Fruit fly (Drosophila melanogaster) whole organism, pupa: ENCODE data around the gene nac.

Experiments
- CG10348 ChIP-seq: fragments of 200-800 bp; sonication (Bioruptor generic); IDR thresholded peaks from 2 replicates; pipeline ENCODE4 v1.3.6; 2022; ENCODE audit warnings: missing biosample characterization, missing genetic modification characterization
- CG12605 ChIP-seq: fragments of 200-800 bp; sonication (Bioruptor generic); IDR thresholded peaks from 2 replicates; pipeline ENCODE4 v1.3.6; 2022; ENCODE audit warnings: missing biosample characterization, missing genetic modification characterization
- CG13204 ChIP-seq: fragments of 200-800 bp; sonication (Bioruptor generic); optimal IDR thresholded peaks from 2 replicates; lab custom pipeline; 2018; ENCODE audit warnings: missing biosample characterization, mild to moderate bottlenecking, missing genetic modification characterization, moderate library complexity
- CG14655 ChIP-seq: fragments of 200-800 bp; sonication (Bioruptor generic); optimal IDR thresholded peaks from 3 replicates; lab custom pipeline; 2017; ENCODE audit warnings: mild to moderate bottlenecking, missing biosample characterization, missing genetic modification reagents, missing genetic modification characterization
- CG15710 ChIP-seq: fragments of 200-800 bp; sonication (Bioruptor generic); optimal IDR thresholded peaks from 2 replicates; lab custom pipeline; 2018; ENCODE audit warnings: missing biosample characterization, mild to moderate bottlenecking, missing genetic modification characterization, moderate library complexity
- CG17806 ChIP-seq: fragments of 200-800 bp; sonication (Bioruptor generic); optimal IDR thresholded peaks from 2 replicates; lab custom pipeline; 2018; ENCODE audit warnings: missing biosample characterization, mild to moderate bottlenecking, missing genetic modification characterization, moderate library complexity
- CG32121 ChIP-seq: fragments of 200-800 bp; sonication (Bioruptor generic); IDR thresholded peaks from 2 replicates; pipeline ENCODE4 v1.3.6; 2022; ENCODE audit warnings: missing biosample characterization, missing genetic modification characterization
- CG34367 ChIP-seq: fragments of 200-800 bp; sonication (Bioruptor generic); optimal IDR thresholded peaks from 2 replicates; lab custom pipeline; 2018; ENCODE audit warnings: missing biosample characterization, mild to moderate bottlenecking, missing genetic modification characterization
- CG4496 ChIP-seq: fragments of 200-800 bp; sonication (Bioruptor generic); IDR thresholded peaks from 3 replicates; pipeline ENCODE4 v1.3.6; 2022; ENCODE audit warnings: missing biosample characterization, missing genetic modification characterization
- CG8159 ChIP-seq: fragments of 200-800 bp; sonication (Bioruptor generic); optimal IDR thresholded peaks from 3 replicates; lab custom pipeline; 2018; ENCODE audit warnings: missing biosample characterization, mild to moderate bottlenecking, missing genetic modification characterization, moderate library complexity
- CG8301 ChIP-seq: fragments of 200-800 bp; sonication (Bioruptor generic); optimal IDR thresholded peaks from 2 replicates; lab custom pipeline; 2018; ENCODE audit warnings: missing biosample characterization, mild to moderate bottlenecking, missing genetic modification characterization
- CG9948 ChIP-seq: fragments of 200-800 bp; sonication (Bioruptor generic); optimal IDR thresholded peaks from 2 replicates; lab custom pipeline; 2018; ENCODE audit warnings: missing biosample characterization, mild to moderate bottlenecking, missing genetic modification characterization, moderate library complexity
- D1 ChIP-seq: fragments of 200-800 bp; sonication (Bioruptor generic); optimal IDR thresholded peaks from 2 replicates; lab custom pipeline; 2018; ENCODE audit warnings: missing biosample characterization, mild to moderate bottlenecking, missing genetic modification characterization, moderate library complexity
- EcR ChIP-seq: fragments of 200-800 bp; sonication (Bioruptor generic); optimal IDR thresholded peaks from 3 replicates; lab custom pipeline; 2019; ENCODE audit warnings: missing biosample characterization, missing genetic modification characterization, mild to moderate bottlenecking, moderate library complexity, missing genetic modification reagents
- Ets98B ChIP-seq: fragments of 200-800 bp; sonication (Bioruptor generic); IDR thresholded peaks from 2 replicates; pipeline ENCODE4 v1.3.6; 2022; ENCODE audit warnings: missing biosample characterization, missing genetic modification characterization
- Pif1A ChIP-seq: fragments of 200-800 bp; sonication (Bioruptor generic); optimal IDR thresholded peaks from 3 replicates; lab custom pipeline; 2016; ENCODE audit warnings: missing biosample characterization, missing genetic modification characterization
- Pif1B ChIP-seq: fragments of 200-800 bp; sonication (Bioruptor generic); optimal IDR thresholded peaks from 3 replicates; lab custom pipeline; 2016; ENCODE audit warnings: missing biosample characterization, missing genetic modification characterization
- Snoo ChIP-seq: fragments of 200-800 bp; sonication (Bioruptor generic); optimal IDR thresholded peaks from 3 replicates; lab custom pipeline; 2017; ENCODE audit warnings: missing biosample characterization, mild to moderate bottlenecking, missing genetic modification characterization, inconsistent platforms
- fd96Ca ChIP-seq: fragments of 200-800 bp; sonication (Bioruptor generic); IDR thresholded peaks from 3 replicates; pipeline ENCODE4 v1.3.6; 2022; ENCODE audit warnings: missing biosample characterization, missing genetic modification characterization
- gl ChIP-seq: fragments of 200-800 bp; sonication (Bioruptor generic); optimal IDR thresholded peaks from 2 replicates; lab custom pipeline; 2018; ENCODE audit warnings: missing biosample characterization, mild to moderate bottlenecking, missing genetic modification characterization
- rn ChIP-seq: fragments of 200-800 bp; sonication (Bioruptor generic); IDR thresholded peaks from 2 replicates; pipeline ENCODE4 v1.3.6; 2022; ENCODE audit warnings: missing biosample characterization, missing genetic modification characterization

nac gene

dm6 chr3R:8334982-8335381 lies 31.2 kb upstream of the nac start:
- TF ChIP-seq EcR (GFP tag; lab: Kevin White, UChicago) (no peak), fd96Ca (GFP tag; lab: Robert Waterston, UW) (0 out of 3 replicates have a peak, but pooled peaks have one; percentile 28), CG8159 (tag; lab: Kevin White, UChicago) (no peak)

DNA sequence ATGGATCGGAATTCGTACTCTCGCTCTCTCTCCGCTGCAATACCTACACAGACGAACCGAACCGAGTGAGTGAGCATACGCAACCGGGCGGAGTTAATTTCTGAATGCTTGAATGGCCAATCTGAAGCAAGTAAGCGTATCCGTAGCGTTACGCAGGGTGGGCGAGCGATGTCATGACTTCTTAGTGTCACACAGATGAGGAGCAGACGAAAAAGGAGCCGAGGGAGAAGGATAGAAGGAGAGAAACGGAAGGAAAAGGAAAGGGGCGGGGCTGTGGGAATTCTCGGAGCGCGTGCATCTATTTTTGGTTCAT lies 30.6 kb upstream of the nac start:
- no peak for TF ChIP-seq CG9948 (tag; lab: Kevin White, UChicago)
- TF ChIP-seq CG13204 (GFP tag; lab: Kevin White, UChicago) = no peak
- no peak for TF ChIP-seq CG10348 (GFP tag; lab: Robert Waterston, UW)
- no peak for TF ChIP-seq CG12605 (GFP tag; lab: Robert Waterston, UW)

DNA sequence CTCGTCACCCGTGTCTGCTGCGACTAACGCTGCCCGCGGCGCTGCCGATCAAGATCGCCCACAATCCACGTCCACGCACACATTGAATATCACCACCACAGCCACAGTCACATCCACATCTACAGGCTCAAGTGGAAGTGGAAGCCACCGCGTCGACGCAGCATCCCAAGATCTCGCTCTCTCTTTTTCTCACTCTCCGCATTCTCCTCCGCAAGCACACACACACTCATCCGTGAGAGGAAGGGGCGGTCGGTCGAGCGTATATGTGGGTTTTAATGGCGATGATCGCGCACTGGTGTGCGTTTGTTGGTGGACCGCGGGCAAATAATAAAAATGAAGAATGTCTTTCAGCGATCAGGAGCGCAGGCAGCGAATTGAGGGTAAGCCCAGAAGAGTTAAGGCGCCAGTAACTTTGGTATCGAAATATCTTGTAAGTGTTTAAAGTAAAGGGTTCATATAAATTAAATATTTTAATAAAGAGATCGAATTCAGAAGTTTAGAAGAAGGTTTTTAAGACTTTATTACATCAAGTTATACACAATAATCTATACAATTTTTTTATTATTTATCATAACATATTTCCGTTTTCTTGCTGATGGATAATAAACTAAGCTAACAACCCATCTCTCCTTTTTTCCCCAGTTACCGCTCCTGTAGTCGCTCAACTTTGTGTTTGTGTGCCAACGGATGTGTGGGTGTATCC lies 30.1 kb upstream of the nac start, which contains the start of gene Poxm:
TSS of gene Poxm (minus strand) at position 25 of the 703 bp plus-strand sequence.
- TF ChIP-seq gl (tag; lab: Kevin White, UChicago) = peak; percentile 76
- TF ChIP-seq CG10348 (GFP tag; lab: Robert Waterston, UW) = peak; percentile 90
- TF ChIP-seq Pif1B = peak; percentile 91
- TF ChIP-seq Snoo (tag; lab: Kevin White, UChicago) = peak; percentile 95
- peak; percentile 90 for TF ChIP-seq CG4496
- peak; percentile 99 for TF ChIP-seq CG14655 (GFP tag; lab: Kevin White, UChicago)
- TF ChIP-seq CG17806 (tag; lab: Kevin White, UChicago) = peak; percentile 94
- TF ChIP-seq CG8301 (tag; lab: Kevin White, UChicago) = peak; percentile 96
- TF ChIP-seq D1 = peak; percentile 93
- TF ChIP-seq Ets98B = peak; percentile 86
- TF ChIP-seq CG8159 (tag; lab: Kevin White, UChicago) = peak; percentile 98
- TF ChIP-seq CG12605 (GFP tag; lab: Robert Waterston, UW) = peak; percentile 74
- TF ChIP-seq fd96Ca (GFP tag; lab: Robert Waterston, UW) = peak; percentile 91
- no peak for TF ChIP-seq EcR (GFP tag; lab: Kevin White, UChicago)
- peak; percentile 89 for TF ChIP-seq Pif1A (GFP tag; lab: Kevin White, UChicago)
- peak; percentile 87 for TF ChIP-seq rn
- peak; percentile 95 for TF ChIP-seq CG9948 (tag; lab: Kevin White, UChicago)
- TF ChIP-seq CG13204 (GFP tag; lab: Kevin White, UChicago) = peak; percentile 74
- TF ChIP-seq CG32121 = peak; percentile 93
- TF ChIP-seq CG15710 = peak; percentile 97
- TF ChIP-seq CG34367 (tag; lab: Kevin White, UChicago) = peak; percentile 90

DNA sequence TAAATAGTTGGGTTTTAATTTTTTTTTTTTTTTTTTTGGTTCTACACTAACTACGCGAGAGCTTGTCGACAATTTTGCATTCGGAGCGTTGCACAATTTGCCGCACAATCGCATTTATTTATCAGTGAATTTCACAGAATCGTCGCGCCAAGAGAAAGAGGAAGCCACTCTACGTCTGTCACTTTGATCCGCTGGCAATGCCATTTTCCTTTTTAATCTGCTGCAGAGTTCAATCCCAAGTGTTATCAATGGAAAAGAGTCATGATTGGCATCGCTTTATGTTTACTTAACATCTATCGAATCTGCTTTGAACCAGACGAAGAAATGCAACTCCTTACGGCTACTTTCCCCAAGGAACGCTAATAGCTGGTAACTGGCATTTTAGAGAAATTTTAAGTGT lies 25.8 kb upstream of the nac start:
- TF ChIP-seq EcR (GFP tag; lab: Kevin White, UChicago) (peak; percentile 16), Snoo (tag; lab: Kevin White, UChicago) (no peak), CG4496 (no peak), CG34367 (tag; lab: Kevin White, UChicago) (no peak)

DNA sequence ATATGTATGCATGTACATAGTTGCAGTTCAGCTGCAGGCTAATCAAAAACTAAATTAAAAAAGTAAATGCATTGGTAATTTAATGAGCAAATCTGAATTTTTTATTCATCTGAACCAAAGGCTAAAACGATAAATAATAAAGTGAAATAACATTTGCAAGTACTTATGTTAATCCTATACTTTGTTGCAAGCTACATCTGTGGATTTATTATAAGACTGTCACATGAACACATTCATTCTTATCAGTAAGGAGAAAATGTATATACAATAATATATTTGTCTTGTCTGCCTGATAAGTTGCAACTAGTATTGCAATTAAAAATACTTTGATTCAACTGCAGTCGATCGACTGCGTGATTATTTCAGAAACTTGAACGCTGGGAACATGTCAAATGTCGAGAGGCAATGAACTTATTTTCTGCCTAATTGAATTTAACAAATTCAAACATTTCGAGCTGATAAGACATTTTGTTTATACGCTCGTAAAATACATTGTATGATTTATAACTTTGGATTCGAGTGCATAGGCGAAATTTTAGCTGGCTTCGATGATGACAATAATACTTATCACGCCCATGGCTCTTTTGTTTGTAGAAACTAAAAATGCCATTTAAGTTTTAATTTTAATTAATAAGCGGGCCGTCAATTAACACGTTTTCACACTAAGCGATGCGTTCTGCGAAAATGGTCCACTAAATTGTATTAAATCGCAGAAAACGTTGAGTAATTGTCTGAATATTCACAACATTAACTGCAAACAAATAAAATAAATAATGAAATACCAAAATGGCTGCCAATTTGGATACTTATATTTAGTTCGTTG lies 24.4 kb upstream of the nac start:
- TF ChIP-seq CG8301 (tag; lab: Kevin White, UChicago) = no peak
- no peak for TF ChIP-seq gl (tag; lab: Kevin White, UChicago)
- no peak for TF ChIP-seq rn
- TF ChIP-seq CG13204 (GFP tag; lab: Kevin White, UChicago) = no peak
- no peak for TF ChIP-seq CG17806 (tag; lab: Kevin White, UChicago)

dm6 chr3R:8326884-8327283 lies 23.1 kb upstream of the nac start:
- TF ChIP-seq Snoo (tag; lab: Kevin White, UChicago) (no peak), Pif1A (GFP tag; lab: Kevin White, UChicago) (no peak), fd96Ca (GFP tag; lab: Robert Waterston, UW) (no peak), CG34367 (tag; lab: Kevin White, UChicago) (no peak), gl (tag; lab: Kevin White, UChicago) (no peak), Pif1B (no peak), D1 (no peak), CG32121 (no peak), EcR (GFP tag; lab: Kevin White, UChicago) (no peak)

DNA sequence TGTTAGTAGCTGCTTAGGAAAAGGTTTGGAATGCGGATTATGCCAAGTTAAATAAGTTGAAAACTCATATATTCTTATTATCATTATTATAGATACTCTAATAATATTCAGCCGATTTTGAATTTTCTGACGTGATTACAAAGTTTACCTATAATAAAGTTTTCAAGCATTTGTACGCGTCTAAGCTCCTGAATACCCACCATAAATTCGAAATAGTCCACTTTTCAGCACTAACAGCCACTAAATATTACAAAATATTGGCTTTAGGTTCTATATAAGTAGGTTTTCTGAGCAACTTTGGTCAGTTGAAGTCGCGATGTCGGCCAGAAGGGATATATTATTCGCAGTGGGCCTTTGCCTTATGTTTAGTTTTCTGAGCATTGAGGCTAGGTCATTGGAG lies 20.2 kb upstream of the nac start, which contains the start of gene CG7443:
TSS of gene CG7443 (plus strand) at position 301 of the 400 bp plus-strand sequence.
- no peak for TF ChIP-seq CG8159 (tag; lab: Kevin White, UChicago)
